Worm (Caenorhabditis elegans): Measurements from ENCODE around the gene chch-3.
"Not testable (repeated sequence)": the region's sequence is repeated elsewhere in the genome, so short reads cannot be mapped to it uniquely, and the experiment has no call there.

Gene chch-3

ce11 chrII:9452172-9452571 lies 35.4 kb downstream of the chch-3 start, which contains the start of gene R09D1.12:
Gene R09D1.12 (minus strand): TSS chrII:9452272.
- not testable (repeated sequence) for TF ChIP-seq snpc-4 (tag; optimal IDR thresholded peaks at IDR 0.05); lin-13 (GFP tag; optimal IDR thresholded peaks at IDR 0.05); unc-39 (tag; optimal IDR thresholded peaks at IDR 0.05)

DNA sequence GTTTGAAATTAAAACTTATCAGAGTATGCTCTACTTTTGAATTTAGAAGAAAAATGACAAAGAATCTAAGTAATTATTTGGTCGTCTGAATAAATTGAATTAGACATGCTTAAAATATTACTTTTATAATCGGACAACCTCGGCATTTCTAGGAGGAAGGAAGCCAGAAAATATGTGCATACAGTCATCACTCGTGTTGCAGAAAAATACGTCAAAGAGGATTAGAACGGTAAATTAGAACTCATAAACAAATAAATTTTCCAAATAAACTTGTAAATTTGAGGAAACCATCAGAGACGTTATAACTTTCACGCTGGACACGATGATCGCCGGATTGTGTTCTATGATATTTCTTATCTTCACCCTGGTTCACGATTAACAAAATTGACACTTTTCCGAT lies 37.5 kb downstream of the chch-3 start, which contains the start of gene chil-19:
chil-19 (minus strand) TSS at position 101 of the 400 bp plus-strand sequence.
- TF ChIP-seq T26A8.4 (GFP tag; IDR thresholded peaks at IDR 0.05) (no peak), madf-9 (GFP tag; conservative IDR thresholded peaks at IDR 0.05) (no peak), ctbp-1 (GFP tag; IDR thresholded peaks at IDR 0.05) (no peak), ztf-11 (tag; optimal IDR thresholded peaks at IDR 0.05) (no peak), duxl-1 (tag; optimal IDR thresholded peaks at IDR 0.05; ENCODE audit: poor library complexity) (no peak), dpl-1 (GFP tag; optimal IDR thresholded peaks at IDR 0.05) (no peak), nhr-102 (tag; optimal IDR thresholded peaks at IDR 0.05) (no peak)

- TF ChIP-seq tag-97 (GFP tag; IDR thresholded peaks at IDR 0.05); snpc-4 (tag; optimal IDR thresholded peaks at IDR 0.05); ama-1 (optimal IDR thresholded peaks at IDR 0.05): not testable (repeated sequence)
Measured at ce11 chrII:9459462-9459861, 42.6 kb downstream of the chch-3 start, which contains the start of gene R09D1.14. Gene R09D1.14 (minus strand): TSS chrII:9459562.

ce11 chrII:9461881-9462280 lies 45.1 kb downstream of the chch-3 start, which contains the start of gene chil-21:
Gene chil-21 (minus strand): TSS chrII:9461981.
- TF ChIP-seq snpc-1.2 (GFP tag; IDR thresholded peaks at IDR 0.05); R02D3.7 (tag; optimal IDR thresholded peaks at IDR 0.05); ama-1 (optimal IDR thresholded peaks at IDR 0.05): not testable (repeated sequence)

- TF ChIP-seq ama-1 (optimal IDR thresholded peaks at IDR 0.05) = no peak
- no peak for TF ChIP-seq T26A8.4 (GFP tag; IDR thresholded peaks at IDR 0.05)
- no peak for TF ChIP-seq Y105C5A.15 (GFP tag; IDR thresholded peaks at IDR 0.05)
- no peak for TF ChIP-seq sdz-12 (GFP tag; optimal IDR thresholded peaks at IDR 0.05)
- TF ChIP-seq mes-2 (tag; optimal IDR thresholded peaks at IDR 0.05; ENCODE audit: poor library complexity, severe bottlenecking) = no peak
- no peak for TF ChIP-seq nhr-48 (tag; optimal IDR thresholded peaks at IDR 0.05)
- no peak for TF ChIP-seq zip-2 (tag; optimal IDR thresholded peaks at IDR 0.05)
- no peak for TF ChIP-seq tag-97 (GFP tag; IDR thresholded peaks at IDR 0.05)
- no peak for TF ChIP-seq nhr-237 (tag; optimal IDR thresholded peaks at IDR 0.05)
- no peak for TF ChIP-seq F10B5.3 (tag; optimal IDR thresholded peaks at IDR 0.05)
- no peak for TF ChIP-seq daf-12 (tag; optimal IDR thresholded peaks at IDR 0.05)
- TF ChIP-seq hlh-30 (tag; optimal IDR thresholded peaks at IDR 0.05; ENCODE audit: insufficient read depth) = no peak
- no peak for TF ChIP-seq zag-1 (tag; optimal IDR thresholded peaks at IDR 0.05)
- no peak for TF ChIP-seq ceh-28 (tag; optimal IDR thresholded peaks at IDR 0.05)
Measured at ce11 chrII:9466095-9466494, 49.3 kb downstream of the chch-3 start, which contains the start of gene chil-22. Gene chil-22 (minus strand): TSS chrII:9466195.
